Worm (Caenorhabditis elegans): Measurements from ENCODE around the gene clec-65.

DNA sequence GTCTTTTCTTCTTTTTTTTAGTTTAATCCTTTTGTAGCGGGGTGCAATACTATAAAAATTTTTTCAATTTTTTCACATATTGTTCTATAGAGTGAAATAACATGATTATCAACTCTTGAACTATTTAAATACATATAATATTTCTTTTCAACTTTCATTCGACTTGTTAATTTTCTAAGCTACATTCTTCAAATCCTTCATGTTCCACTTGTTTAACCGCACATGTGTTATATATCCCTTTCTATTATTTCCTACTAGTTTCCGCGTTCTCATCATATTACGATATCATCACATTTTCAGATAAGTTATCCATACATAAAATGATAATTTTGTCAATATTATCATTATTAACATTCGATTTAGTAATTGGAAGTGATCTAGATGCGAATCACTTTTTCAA lies 45.2 kb upstream of the clec-65 start, which contains the start of gene Y46G5A.29:
- TF ChIP-seq lin-13 (tag; optimal IDR thresholded peaks at IDR 0.05): no peak
- TF ChIP-seq pha-4 (tag; optimal IDR thresholded peaks at IDR 0.05): no peak
- no peak for TF ChIP-seq ceh-39 (tag; optimal IDR thresholded peaks at IDR 0.05)
- TF ChIP-seq sptf-1 (tag; optimal IDR thresholded peaks at IDR 0.05): no peak
- no peak for TF ChIP-seq ces-1 (GFP tag; optimal IDR thresholded peaks at IDR 0.05)
- TF ChIP-seq nhr-28 (tag; optimal IDR thresholded peaks at IDR 0.05): no peak
- no peak for TF ChIP-seq unc-62 (GFP tag; optimal IDR thresholded peaks at IDR 0.05)
- TF ChIP-seq lsy-2 (tag; optimal IDR thresholded peaks at IDR 0.05): no peak
- no peak for TF ChIP-seq nhr-237 (tag; optimal IDR thresholded peaks at IDR 0.05)

Data from whole organism, mixed stage, embryonic.